Worm (Caenorhabditis elegans): ENCODE results near the gene R102.2.
"Not testable (repeated sequence)": the region's sequence is repeated elsewhere in the genome, so short reads cannot be mapped to it uniquely, and the experiment has no call there.

R102.2 gene

ce11 chrIV:10687307-10687706, at the start of gene R102.2:
R102.2 (plus strand) TSS chrIV:10687607.
- TF ChIP-seq fax-1 (tag; optimal IDR thresholded peaks at IDR 0.05); ceh-6 (GFP tag; optimal IDR thresholded peaks at IDR 0.05); nhr-11 (tag; optimal IDR thresholded peaks at IDR 0.05): not testable (repeated sequence)

ce11 chrIV:10638977-10639376, 48.4 kb upstream of the R102.2 start, which contains the start of gene F56C4.2:
F56C4.2 (plus strand) TSS chrIV:10639277.
- TF ChIP-seq ahr-1 (tag; optimal IDR thresholded peaks at IDR 0.05) (no peak), pat-9 (tag; optimal IDR thresholded peaks at IDR 0.05) (no peak), ceh-2 (tag; optimal IDR thresholded peaks at IDR 0.05) (no peak), hlh-6 (tag; optimal IDR thresholded peaks at IDR 0.05) (no peak), hlh-8 (tag; optimal IDR thresholded peaks at IDR 0.05) (no peak), gmeb-2 (tag; optimal IDR thresholded peaks at IDR 0.05) (no peak), dmd-4 (tag; optimal IDR thresholded peaks at IDR 0.05; ENCODE audit: borderline replicate concordance) (no peak), madf-2 (tag; optimal IDR thresholded peaks at IDR 0.05) (no peak), odd-2 (tag; optimal IDR thresholded peaks at IDR 0.05) (no peak), sox-4 (tag; optimal IDR thresholded peaks at IDR 0.05) (no peak), ceh-9 (tag; optimal IDR thresholded peaks at IDR 0.05) (no peak), lin-11 (tag; optimal IDR thresholded peaks at IDR 0.05) (no peak), hlh-15 (tag; optimal IDR thresholded peaks at IDR 0.05) (no peak), nfya-1 (tag; optimal IDR thresholded peaks at IDR 0.05) (no peak), fax-1 (tag; optimal IDR thresholded peaks at IDR 0.05) (no peak), ztf-16 (tag; optimal IDR thresholded peaks at IDR 0.05) (no peak), fkh-10 (GFP tag; optimal IDR thresholded peaks at IDR 0.05) (no peak)

DNA sequence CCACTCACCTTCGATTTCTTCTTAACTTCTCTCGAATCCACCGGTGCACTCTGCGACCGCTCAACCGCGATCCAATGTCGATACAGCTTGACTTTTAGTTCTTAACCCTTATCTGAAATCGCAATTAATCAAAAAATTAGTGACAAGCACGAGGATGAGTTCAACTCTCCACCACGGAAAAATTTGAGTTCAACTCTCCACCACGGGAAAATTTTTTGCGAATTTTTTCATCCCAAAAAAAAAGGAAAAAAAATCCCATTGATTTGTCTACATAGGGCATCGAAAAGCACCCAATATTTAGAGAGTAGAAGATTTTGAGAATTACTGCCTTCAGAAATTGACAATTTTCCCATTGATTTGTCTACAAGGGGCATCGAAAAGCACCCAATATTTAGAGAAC, 33.4 kb upstream of the R102.2 start, which contains the start of gene glb-19:
glb-19 (minus strand) TSS at position 101 of the 400 bp plus-strand sequence.
- not testable (repeated sequence) for TF ChIP-seq ceh-45 (GFP tag; IDR thresholded peaks at IDR 0.05); eyg-1 (tag; optimal IDR thresholded peaks at IDR 0.05); lin-11 (tag; optimal IDR thresholded peaks at IDR 0.05)

DNA sequence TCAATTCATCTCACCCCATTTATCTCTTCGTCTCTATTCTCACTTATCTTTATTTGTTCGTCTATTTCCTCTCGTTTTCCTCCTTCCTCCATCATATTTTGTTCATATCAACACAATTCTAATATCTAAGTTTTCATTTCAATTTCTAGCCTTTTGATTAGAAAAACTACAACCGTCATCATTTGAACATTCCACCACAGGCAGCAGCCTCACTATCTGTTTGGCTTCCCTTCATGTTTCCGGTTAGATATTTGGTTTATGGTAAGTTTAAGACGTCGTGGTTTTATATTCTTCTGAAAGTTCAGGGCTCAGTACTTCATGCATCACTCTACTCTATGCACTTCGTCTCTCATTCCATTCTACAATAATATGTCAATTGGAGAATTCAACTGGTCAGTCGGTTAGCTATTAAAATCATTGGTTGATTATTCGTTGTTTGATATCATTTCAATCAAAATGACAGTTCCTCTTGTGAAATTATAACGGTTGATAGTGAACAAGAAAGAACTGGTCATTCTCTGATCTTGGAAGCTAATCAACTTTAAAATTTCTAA, 30.6 kb upstream of the R102.2 start, which contains the start of gene K08C7.1:
K08C7.1 (plus strand) TSS at position 43 of the 554 bp plus-strand sequence.
- no peak for TF ChIP-seq ceh-6 (GFP tag; optimal IDR thresholded peaks at IDR 0.05)

ce11 chrIV:10661072-10661471, 26.3 kb upstream of the R102.2 start:
- TF ChIP-seq gmeb-2 (tag; optimal IDR thresholded peaks at IDR 0.05), result no peak
- no peak for TF ChIP-seq ceh-14 (tag; optimal IDR thresholded peaks at IDR 0.05)
- no peak for TF ChIP-seq mec-3 (tag; optimal IDR thresholded peaks at IDR 0.05; ENCODE audit: borderline replicate concordance)
- TF ChIP-seq fax-1 (tag; optimal IDR thresholded peaks at IDR 0.05), result no peak
- no peak for TF ChIP-seq pqm-1 (tag; optimal IDR thresholded peaks at IDR 0.05)
- no peak for TF ChIP-seq K02D7.2 (tag; optimal IDR thresholded peaks at IDR 0.05)
- TF ChIP-seq che-1 (tag; optimal IDR thresholded peaks at IDR 0.05), result no peak
- TF ChIP-seq nfya-1 (tag; optimal IDR thresholded peaks at IDR 0.05), result no peak
- TF ChIP-seq ets-4 (tag; optimal IDR thresholded peaks at IDR 0.05), result no peak
- TF ChIP-seq ztf-16 (tag; optimal IDR thresholded peaks at IDR 0.05), result no peak

DNA sequence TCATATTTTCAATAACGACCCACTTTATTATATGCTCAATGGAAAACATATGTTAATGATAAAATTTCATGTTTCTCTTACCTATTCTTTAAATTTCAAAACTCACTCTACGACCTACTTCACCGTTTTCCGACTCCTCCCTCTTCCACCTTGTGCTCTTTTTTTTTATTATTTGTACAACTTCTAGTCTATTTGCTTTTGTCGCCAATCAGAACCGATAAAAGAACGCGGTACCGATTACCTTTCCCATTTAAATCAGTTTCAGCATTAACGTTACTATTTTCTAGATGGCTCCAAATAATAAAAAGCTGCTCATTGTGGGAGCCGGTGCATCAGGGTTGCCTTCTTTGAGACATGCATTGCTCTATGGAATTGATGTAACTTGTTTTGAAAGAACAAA, 25.6 kb upstream of the R102.2 start, which contains the start of gene fmo-1:
fmo-1 (plus strand) TSS at position 98 of the 400 bp plus-strand sequence.
- TF ChIP-seq npax-4 (tag; optimal IDR thresholded peaks at IDR 0.05) (no peak), ceh-18 (tag; optimal IDR thresholded peaks at IDR 0.05) (no peak), che-1 (tag; optimal IDR thresholded peaks at IDR 0.05) (no peak), elt-4 (tag; optimal IDR thresholded peaks at IDR 0.05) (no peak), ceh-14 (tag; optimal IDR thresholded peaks at IDR 0.05) (no peak)
